Worm (Caenorhabditis elegans) whole organism, L4/young adult: ENCODE data around the gene Y17G7B.22.

Source experiments
- W03F9.2 ChIP-seq: fragments of 150-350 bp; optimal IDR thresholded peaks from 2 replicates; lab custom pipeline; 2014; ENCODE audit warnings: missing biosample characterization, missing genetic modification characterization
- dao-5 ChIP-seq: sonication (generic microtip); optimal IDR thresholded peaks from 2 replicates; lab custom pipeline; 2016; ENCODE audit warnings: missing genotype, missing genetic modification characterization, moderate library complexity, missing compliant biosample characterization
- him-1 ChIP-seq: sonication (generic microtip); optimal IDR thresholded peaks from 2 replicates; lab custom pipeline; 2016; ENCODE audit warnings: missing genotype, missing genetic modification reagents, missing genetic modification characterization, missing compliant biosample characterization

Gene Y17G7B.22

DNA sequence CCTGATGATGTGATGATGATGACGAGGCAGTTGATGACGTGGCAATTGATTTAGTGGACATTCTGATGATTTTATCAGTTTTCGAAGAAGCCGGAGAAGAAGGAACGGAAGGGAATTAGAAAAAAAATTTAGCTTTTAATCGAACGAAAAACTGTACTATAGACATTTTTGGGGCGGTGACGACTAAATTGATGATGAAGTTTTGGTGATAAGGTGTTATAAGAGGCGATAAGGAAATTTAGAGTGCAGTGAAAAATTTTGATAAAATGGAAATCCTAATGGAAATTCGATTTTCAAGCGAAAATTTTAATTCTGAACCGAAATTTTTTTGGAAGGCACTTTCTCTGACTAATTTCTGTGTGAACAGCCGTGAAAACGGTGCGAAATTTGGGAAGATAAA lies 12.2 kb downstream of the Y17G7B.22 start:
- no peak for TF ChIP-seq him-1 (tag; lab: Kevin White, UChicago)
- no peak for TF ChIP-seq dao-5
- TF ChIP-seq W03F9.2 (tag; lab: Kevin White, UChicago): no peak

DNA sequence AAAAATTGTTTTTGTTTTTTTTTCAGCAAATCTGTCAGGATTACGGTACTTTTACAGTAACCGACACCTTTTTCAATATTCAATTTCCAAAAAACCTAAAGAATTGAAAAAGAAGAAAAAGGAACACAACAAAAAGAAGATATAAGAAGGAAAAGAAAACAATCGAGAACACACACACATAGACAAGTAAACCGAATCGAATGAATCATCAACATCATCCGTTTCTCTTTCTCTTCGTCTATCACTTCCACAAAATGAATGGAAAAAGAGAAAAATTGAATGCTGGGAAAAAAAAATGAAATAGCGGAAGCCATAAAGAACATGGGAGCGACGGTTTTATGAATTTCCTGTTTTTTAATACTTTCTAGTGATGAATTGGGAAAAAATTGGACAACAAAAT lies 13.6 kb downstream of the Y17G7B.22 start:
- TF ChIP-seq dao-5 (no peak), him-1 (tag; lab: Kevin White, UChicago) (no peak)

DNA sequence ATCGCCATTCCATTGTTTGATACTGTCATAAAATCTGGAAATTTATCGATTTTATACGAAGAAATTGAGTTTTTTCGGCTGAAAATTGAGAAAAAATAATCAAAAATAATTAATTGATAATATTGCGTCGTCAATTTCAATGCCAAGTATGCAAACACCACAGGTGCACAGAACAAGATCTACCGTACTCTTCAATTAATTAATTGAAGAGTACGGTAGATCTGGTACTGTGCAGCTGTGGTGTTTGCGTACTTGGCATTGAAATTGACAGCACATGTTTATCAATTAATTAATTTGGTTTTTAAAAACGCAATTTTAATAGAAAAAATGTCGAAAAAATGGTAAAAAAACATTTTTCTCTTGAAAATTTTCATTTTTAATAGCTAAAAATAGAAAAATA lies 21.0 kb downstream of the Y17G7B.22 start, which contains the start of gene cnt-1:
Gene cnt-1, minus strand, starts transcription at position 36 of the 400 bp plus-strand sequence.
- TF ChIP-seq W03F9.2 (tag; lab: Kevin White, UChicago) (no peak), dao-5 (no peak), him-1 (tag; lab: Kevin White, UChicago) (no peak)

ce11 chrII:12089616-12090215 lies 21.9 kb downstream of the Y17G7B.22 start:
- TF ChIP-seq him-1 (tag; lab: Kevin White, UChicago) (no peak), W03F9.2 (tag; lab: Kevin White, UChicago) (peak; percentile 15)

ce11 chrII:12095022-12095421 lies 27.2 kb downstream of the Y17G7B.22 start:
- no peak for TF ChIP-seq him-1 (tag; lab: Kevin White, UChicago)
- no peak for TF ChIP-seq W03F9.2 (tag; lab: Kevin White, UChicago)
- no peak for TF ChIP-seq dao-5

DNA sequence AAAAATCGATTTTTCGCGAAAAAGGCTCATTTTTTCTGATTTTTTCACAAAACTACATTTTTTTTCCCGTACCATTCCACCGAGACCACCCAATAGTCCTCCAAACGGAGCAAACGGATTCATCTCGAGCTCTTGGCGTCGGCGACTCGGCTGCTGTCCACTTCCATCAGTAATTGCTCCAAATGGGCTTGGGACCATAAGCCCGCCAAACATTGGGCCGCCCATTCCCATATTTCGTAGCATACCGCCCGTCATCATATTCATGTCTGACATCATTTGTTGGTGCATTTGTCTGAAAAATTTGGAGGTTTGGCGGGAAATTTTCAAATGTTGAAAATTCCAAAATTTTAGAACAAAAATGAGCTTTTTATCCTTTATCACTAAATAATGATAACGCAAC lies 30.9 kb downstream of the Y17G7B.22 start:
- TF ChIP-seq him-1 (tag; lab: Kevin White, UChicago) (no peak), dao-5 (no peak), W03F9.2 (tag; lab: Kevin White, UChicago) (no peak)

- peak; percentile 17 for TF ChIP-seq W03F9.2 (tag; lab: Kevin White, UChicago)
- no peak for TF ChIP-seq dao-5
These were observed 32.1 kb downstream of the Y17G7B.22 start, which contains the start of gene Y17G7B.17 for ce11 chrII:12099889-12100288. Gene Y17G7B.17, minus strand, starts transcription at chrII:12099989.

DNA sequence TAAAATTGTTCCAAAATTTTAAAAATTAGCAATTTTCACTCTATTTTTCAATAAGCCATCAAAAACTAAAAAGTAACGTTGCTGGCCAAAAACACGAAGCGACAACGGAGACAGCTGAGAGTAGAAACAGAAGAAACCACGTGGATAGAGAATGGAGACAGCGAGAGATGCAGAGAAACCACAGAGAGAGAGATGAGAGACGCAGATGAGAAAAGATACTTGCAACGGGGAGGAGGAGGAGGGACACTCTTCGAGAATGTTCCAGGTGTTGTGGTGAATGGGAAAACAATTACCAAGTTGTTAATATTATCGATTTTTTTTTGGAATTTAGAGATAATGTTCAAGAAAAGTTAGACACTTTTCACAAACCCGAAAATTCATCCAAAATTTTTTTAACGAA lies 34.5 kb downstream of the Y17G7B.22 start:
- TF ChIP-seq W03F9.2 (tag; lab: Kevin White, UChicago): peak; percentile 93
- TF ChIP-seq dao-5: no peak
- peak; percentile 25 for TF ChIP-seq him-1 (tag; lab: Kevin White, UChicago)

DNA sequence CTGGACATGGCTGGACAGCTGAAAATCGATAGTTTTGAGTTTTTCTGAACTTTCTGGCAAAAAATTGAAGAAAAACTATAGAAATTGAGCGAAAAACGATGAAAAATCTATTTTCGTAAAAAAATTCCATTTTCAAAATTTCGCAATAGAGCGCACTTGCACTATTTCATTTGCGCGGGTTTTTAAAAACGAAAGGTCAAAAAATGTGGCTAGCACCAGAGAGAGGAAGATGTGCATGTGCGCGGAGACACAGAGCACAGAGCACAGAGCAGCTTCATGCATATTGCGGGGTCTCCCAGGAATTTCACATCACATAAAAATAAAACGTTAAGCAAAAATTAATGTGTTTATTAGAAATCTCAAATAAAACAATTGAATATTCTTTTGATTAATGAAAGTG lies 40.0 kb downstream of the Y17G7B.22 start, which contains the start of gene Y17G7B.18:
Gene Y17G7B.18, minus strand, starts transcription at position 18 of the 400 bp plus-strand sequence.
- TF ChIP-seq him-1 (tag; lab: Kevin White, UChicago): peak; percentile 35
- TF ChIP-seq dao-5: no peak
- peak; percentile 54 for TF ChIP-seq W03F9.2 (tag; lab: Kevin White, UChicago)

- TF ChIP-seq dao-5: no peak
These were observed 41.0 kb downstream of the Y17G7B.22 start for ce11 chrII:12108843-12109242.

- TF ChIP-seq him-1 (tag; lab: Kevin White, UChicago): no peak
- TF ChIP-seq W03F9.2 (tag; lab: Kevin White, UChicago): no peak
- TF ChIP-seq dao-5: no peak
These were observed 43.2 kb downstream of the Y17G7B.22 start for ce11 chrII:12110997-12111396.
